Fruit fly (Drosophila melanogaster) whole organism: ENCODE results near the gene CG9107.

ENCODE experiments used
- CG8478 ChIP-seq: fragments of >200 bp; optimal IDR thresholded peaks from 2 replicates; lab custom pipeline; 2018; ENCODE audit warnings: inconsistent platforms
- Dll ChIP-seq: fragments of >200 bp; optimal IDR thresholded peaks from 2 replicates; lab custom pipeline; 2017
- EcR ChIP-seq, 2 experiments: fragments of >200 bp; optimal IDR thresholded peaks; 2 replicates each; lab custom pipeline; 2017; ENCODE audit warnings: missing biosample characterization in 2 of 2, missing genetic modification characterization in 2 of 2, missing genetic modification reagents in 2 of 2
- pan ChIP-seq: fragments of >200 bp; optimal IDR thresholded peaks from 2 replicates; lab custom pipeline; 2017
- psq ChIP-seq: fragments of >200 bp; optimal IDR thresholded peaks from 2 replicates; lab custom pipeline; 2017
- usp ChIP-seq: fragments of >200 bp; optimal IDR thresholded peaks from 2 replicates; lab custom pipeline; 2017; ENCODE audit warnings: missing biosample characterization, missing genetic modification characterization, mixed read lengths

DNA sequence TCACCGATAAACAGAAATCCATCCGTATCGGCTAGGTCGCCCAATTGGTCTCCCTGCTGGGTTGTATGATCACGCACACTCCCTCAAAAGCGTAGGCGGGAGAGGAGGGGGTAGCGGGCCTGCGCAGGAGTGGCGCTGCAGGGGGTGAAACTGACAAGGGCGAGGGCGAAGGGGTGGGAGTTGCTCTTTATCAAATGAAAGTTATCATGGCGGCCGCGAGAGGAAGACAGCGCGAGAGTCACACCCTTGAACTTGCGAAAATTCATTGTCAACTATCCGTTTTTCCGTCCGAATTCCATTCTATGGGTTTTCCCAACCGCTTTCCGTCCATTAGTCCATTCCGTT, 45.3 kb downstream of the CG9107 start:
- no peak for TF ChIP-seq pan (lab: Kevin White, UChicago)
- TF ChIP-seq psq (lab: Kevin White, UChicago) = no peak
- no peak for TF ChIP-seq Dll (lab: Kevin White, UChicago)
- TF ChIP-seq CG8478 (lab: Kevin White, UChicago) = no peak
- no peak for TF ChIP-seq usp (GFP tag; lab: Kevin White, UChicago)
- no peak for TF ChIP-seq EcR (GFP tag; optimal IDR thresholded peaks at IDR 0.05; lab: Kevin White, UChicago)
